Worm (Caenorhabditis elegans) whole organism, late embryonic: Measurements from ENCODE around the gene F54E4.2.

Source experiments
- C08G9.2 ChIP-seq: sonication (generic microtip); optimal IDR thresholded peaks from 2 replicates; lab custom pipeline; 2016; ENCODE audit warnings: mild to moderate bottlenecking, missing genetic modification characterization, moderate library complexity, missing compliant biosample characterization
- C38D4.7 ChIP-seq: fragments of 200-800 bp; sonication (Bioruptor generic); optimal IDR thresholded peaks from 2 replicates; lab custom pipeline; 2018; ENCODE audit warnings: mild to moderate bottlenecking, missing genetic modification characterization, moderate library complexity, missing compliant biosample characterization
- F13H6.1 ChIP-seq: sonication (generic microtip); optimal IDR thresholded peaks from 2 replicates; lab custom pipeline; 2016; ENCODE audit warnings: missing genetic modification characterization, missing compliant biosample characterization
- K02D7.2 ChIP-seq: sonication (generic microtip); optimal IDR thresholded peaks from 2 replicates; lab custom pipeline; 2017; ENCODE audit warnings: mild to moderate bottlenecking, missing genetic modification characterization, missing compliant biosample characterization
- K09A11.1 ChIP-seq: sonication (generic microtip); optimal IDR thresholded peaks from 2 replicates; lab custom pipeline; 2017; ENCODE audit warnings: antibody characterized with exemption, mild to moderate bottlenecking, missing genetic modification characterization, missing compliant biosample characterization; ENCODE audit not compliant: insufficient read depth
- Y22D7AL.16 ChIP-seq: sonication (generic microtip); optimal IDR thresholded peaks from 2 replicates; lab custom pipeline; 2016; ENCODE audit warnings: missing genetic modification characterization, missing compliant biosample characterization
- ahr-1 ChIP-seq: sonication (generic microtip); optimal IDR thresholded peaks from 2 replicates; lab custom pipeline; 2016; ENCODE audit warnings: missing genetic modification characterization, missing compliant biosample characterization
- ceh-18 ChIP-seq: sonication (generic microtip); optimal IDR thresholded peaks from 2 replicates; lab custom pipeline; 2016; ENCODE audit warnings: missing genetic modification characterization, missing compliant biosample characterization
- ceh-19 ChIP-seq: fragments of 200-800 bp; sonication (Bioruptor generic); optimal IDR thresholded peaks from 2 replicates; lab custom pipeline; 2018; ENCODE audit warnings: mild to moderate bottlenecking, missing genetic modification characterization, missing compliant biosample characterization
- ceh-24 ChIP-seq: sonication (generic microtip); optimal IDR thresholded peaks from 2 replicates; lab custom pipeline; 2016; ENCODE audit warnings: mild to moderate bottlenecking, missing genetic modification characterization, missing compliant biosample characterization
- ceh-30 ChIP-seq: fragments of 150-350 bp; optimal IDR thresholded peaks from 2 replicates; lab custom pipeline; 2014; ENCODE audit warnings: missing biosample characterization, missing genetic modification characterization
- ceh-31 ChIP-seq: sonication (generic microtip); optimal IDR thresholded peaks from 2 replicates; lab custom pipeline; 2016; ENCODE audit warnings: missing genetic modification characterization, missing compliant biosample characterization
- ceh-45 ChIP-seq: fragments of 200-800 bp; sonication (Bioruptor generic); IDR thresholded peaks from 2 replicates; pipeline ENCODE4 v1.3.6; 2022; ENCODE audit warnings: missing genetic modification reagents, missing genetic modification characterization, missing compliant biosample characterization
- dmd-4 ChIP-seq: sonication (generic microtip); optimal IDR thresholded peaks from 2 replicates; lab custom pipeline; 2016; ENCODE audit warnings: borderline replicate concordance, missing genetic modification characterization, missing compliant biosample characterization
- dve-1 ChIP-seq: sonication (generic microtip); optimal IDR thresholded peaks from 2 replicates; lab custom pipeline; 2017; ENCODE audit warnings: antibody characterized with exemption, mild to moderate bottlenecking, missing genetic modification characterization, missing compliant biosample characterization
- elt-2 ChIP-seq: sonication (generic microtip); optimal IDR thresholded peaks from 2 replicates; lab custom pipeline; 2016; ENCODE audit warnings: missing genetic modification reagents, missing genetic modification characterization, missing compliant biosample characterization
- elt-4 ChIP-seq: sonication (generic microtip); optimal IDR thresholded peaks from 2 replicates; lab custom pipeline; 2016; ENCODE audit warnings: missing genetic modification characterization, missing compliant biosample characterization
- fax-1 ChIP-seq: sonication (generic microtip); optimal IDR thresholded peaks from 2 replicates; lab custom pipeline; 2016; ENCODE audit warnings: missing genotype, missing genetic modification characterization, missing compliant biosample characterization
- gmeb-2 ChIP-seq: sonication (generic microtip); optimal IDR thresholded peaks from 2 replicates; lab custom pipeline; 2016; ENCODE audit warnings: missing genetic modification characterization, inconsistent platforms, missing compliant biosample characterization
- hlh-15 ChIP-seq: sonication (generic microtip); optimal IDR thresholded peaks from 2 replicates; lab custom pipeline; 2016; ENCODE audit warnings: missing genetic modification characterization, missing compliant biosample characterization
- hlh-30 ChIP-seq: sonication (generic microtip); optimal IDR thresholded peaks from 2 replicates; lab custom pipeline; 2017; ENCODE audit warnings: antibody characterized with exemption, missing genetic modification characterization, missing compliant biosample characterization; ENCODE audit not compliant: insufficient read depth
- hlh-6 ChIP-seq: sonication (generic microtip); optimal IDR thresholded peaks from 2 replicates; lab custom pipeline; 2016; ENCODE audit warnings: missing genotype, missing genetic modification characterization, missing compliant biosample characterization
- hlh-8 ChIP-seq: sonication (generic microtip); optimal IDR thresholded peaks from 2 replicates; lab custom pipeline; 2016; ENCODE audit warnings: missing genotype, missing genetic modification characterization, missing compliant biosample characterization
- lim-6 ChIP-seq: sonication (generic microtip); optimal IDR thresholded peaks from 2 replicates; lab custom pipeline; 2016; ENCODE audit warnings: missing genetic modification characterization, missing compliant biosample characterization
- nfya-1 ChIP-seq: sonication (generic microtip); optimal IDR thresholded peaks from 2 replicates; lab custom pipeline; 2017; ENCODE audit warnings: missing genetic modification characterization, mild to moderate bottlenecking, missing compliant biosample characterization, antibody characterized with exemption, moderate library complexity
- nhr-11 ChIP-seq: fragments of 150-350 bp; optimal IDR thresholded peaks from 2 replicates; lab custom pipeline; 2014; ENCODE audit warnings: missing biosample characterization, missing genetic modification characterization
- nhr-232 ChIP-seq: sonication (generic microtip); optimal IDR thresholded peaks from 2 replicates; lab custom pipeline; 2016; ENCODE audit warnings: missing genetic modification characterization, missing compliant biosample characterization
- npax-4 ChIP-seq: sonication (generic microtip); optimal IDR thresholded peaks from 2 replicates; lab custom pipeline; 2016; ENCODE audit warnings: missing genetic modification characterization, missing compliant biosample characterization
- pag-3 ChIP-seq: sonication (generic microtip); optimal IDR thresholded peaks from 2 replicates; lab custom pipeline; 2016; ENCODE audit warnings: missing compliant biosample characterization, missing genetic modification characterization, borderline replicate concordance
- pat-9 ChIP-seq: fragments of 200-800 bp; sonication (Bioruptor generic); optimal IDR thresholded peaks from 2 replicates; lab custom pipeline; 2018; ENCODE audit warnings: mild to moderate bottlenecking, missing genetic modification characterization, moderate library complexity, missing compliant biosample characterization
- pax-1 ChIP-seq: fragments of 150-350 bp; optimal IDR thresholded peaks from 2 replicates; lab custom pipeline; 2014; ENCODE audit warnings: missing biosample characterization, missing genetic modification characterization
- pha-4 ChIP-seq: fragments of 150-350 bp; optimal IDR thresholded peaks from 2 replicates; lab custom pipeline; 2018; ENCODE audit warnings: missing biosample characterization, missing genetic modification reagents, missing genetic modification characterization
- pqm-1 ChIP-seq: sonication (generic microtip); optimal IDR thresholded peaks from 2 replicates; lab custom pipeline; 2016; ENCODE audit warnings: missing genetic modification characterization, missing compliant biosample characterization
- pros-1 ChIP-seq: fragments of 150-350 bp; optimal IDR thresholded peaks from 2 replicates; lab custom pipeline; 2014; ENCODE audit warnings: missing biosample characterization, missing genetic modification reagents, missing genetic modification characterization
- ref-2 ChIP-seq: sonication (generic microtip); optimal IDR thresholded peaks from 2 replicates; lab custom pipeline; 2016; ENCODE audit warnings: missing genetic modification characterization, missing compliant biosample characterization
- rnt-1 ChIP-seq: sonication (generic microtip); optimal IDR thresholded peaks from 2 replicates; lab custom pipeline; 2016; ENCODE audit warnings: missing genetic modification characterization, missing compliant biosample characterization
- sdc-2 ChIP-seq: sonication (generic microtip); optimal IDR thresholded peaks from 2 replicates; lab custom pipeline; 2016; ENCODE audit warnings: missing genotype, missing genetic modification characterization, missing compliant biosample characterization
- sox-2 ChIP-seq: fragments of 200-800 bp; sonication (Bioruptor generic); IDR thresholded peaks from 2 replicates; pipeline ENCODE4 v1.3.6; 2022; ENCODE audit warnings: missing genetic modification reagents, missing genetic modification characterization, missing compliant biosample characterization
- syd-9 ChIP-seq: sonication (generic microtip); optimal IDR thresholded peaks from 2 replicates; lab custom pipeline; 2016; ENCODE audit warnings: mild to moderate bottlenecking, missing genetic modification characterization, moderate library complexity, missing compliant biosample characterization
- tbx-2 ChIP-seq: sonication (generic microtip); optimal IDR thresholded peaks from 2 replicates; lab custom pipeline; 2016; ENCODE audit warnings: missing genetic modification characterization, missing compliant biosample characterization
- tbx-7 ChIP-seq: sonication (generic microtip); optimal IDR thresholded peaks from 2 replicates; lab custom pipeline; 2016; ENCODE audit warnings: missing genotype, missing genetic modification characterization, missing compliant biosample characterization
- unc-42 ChIP-seq: sonication (generic microtip); optimal IDR thresholded peaks from 2 replicates; lab custom pipeline; 2016; ENCODE audit warnings: missing genotype, missing genetic modification characterization, missing compliant biosample characterization
- unc-55 ChIP-seq: sonication (generic microtip); optimal IDR thresholded peaks from 2 replicates; lab custom pipeline; 2017; ENCODE audit warnings: missing biosample characterization, missing genetic modification reagents, missing genetic modification characterization
- zip-5 ChIP-seq: sonication (generic microtip); optimal IDR thresholded peaks from 2 replicates; lab custom pipeline; 2016; ENCODE audit warnings: missing genetic modification characterization, missing compliant biosample characterization
- ztf-16 ChIP-seq: sonication (generic microtip); optimal IDR thresholded peaks from 2 replicates; lab custom pipeline; 2017; ENCODE audit warnings: missing genetic modification characterization, missing compliant biosample characterization

F54E4.2 gene

ce11 chrX:14633679-14634078, 5.0 kb upstream of the F54E4.2 start:
- TF ChIP-seq pax-1 (no peak), unc-42 (tag; lab: Kevin White, UChicago) (peak; percentile 47)

DNA sequence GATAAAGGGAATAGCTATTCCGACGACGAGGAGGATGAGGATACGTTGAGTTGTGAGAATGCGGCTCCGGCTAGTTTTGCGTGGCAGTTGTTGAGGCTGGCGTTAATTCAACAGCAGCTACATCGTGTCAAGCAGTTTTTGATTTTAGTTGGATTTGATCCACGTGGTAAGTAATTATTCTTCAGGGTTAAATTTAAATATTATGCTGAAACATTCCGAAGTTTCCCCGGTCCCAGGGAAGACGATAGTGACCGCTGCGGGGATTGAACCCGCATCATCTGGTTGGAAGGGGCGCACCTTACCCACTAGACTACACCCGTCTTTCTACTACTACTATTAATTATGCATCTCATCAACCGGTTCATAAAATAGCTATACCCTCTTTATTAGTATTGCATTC, 7.5 kb downstream of the F54E4.2 start:
- TF ChIP-seq zip-5 = no peak
- TF ChIP-seq dve-1 = no peak
- no peak for TF ChIP-seq elt-4 (tag; lab: Kevin White, UChicago)

ce11 chrX:14611074-14611473, 17.6 kb downstream of the F54E4.2 start, which contains the start of gene rbc-1:
TSS of gene rbc-1 (plus strand) at chrX:14611374.
- TF ChIP-seq hlh-15 (no peak), K09A11.1 (tag; lab: Kevin White, UChicago) (no peak), pat-9 (tag; lab: Kevin White, UChicago) (no peak), F13H6.1 (tag; lab: Kevin White, UChicago) (no peak), tbx-7 (tag; lab: Kevin White, UChicago) (no peak), dmd-4 (no peak), sox-2 (GFP tag; lab: Robert Waterston, UW) (no peak), rnt-1 (tag; lab: Kevin White, UChicago) (no peak), npax-4 (tag; lab: Kevin White, UChicago) (no peak), nfya-1 (tag; lab: Kevin White, UChicago) (no peak), unc-55 (GFP tag; lab: Kevin White, UChicago) (no peak), ahr-1 (tag; lab: Kevin White, UChicago) (no peak), pqm-1 (tag; lab: Kevin White, UChicago) (no peak), fax-1 (tag; lab: Kevin White, UChicago) (no peak), C08G9.2 (tag; lab: Kevin White, UChicago) (no peak), Y22D7AL.16 (tag; lab: Kevin White, UChicago) (no peak), hlh-30 (tag; lab: Kevin White, UChicago) (no peak), gmeb-2 (tag; lab: Kevin White, UChicago) (no peak), pax-1 (no peak), lim-6 (tag; lab: Kevin White, UChicago) (no peak)

DNA sequence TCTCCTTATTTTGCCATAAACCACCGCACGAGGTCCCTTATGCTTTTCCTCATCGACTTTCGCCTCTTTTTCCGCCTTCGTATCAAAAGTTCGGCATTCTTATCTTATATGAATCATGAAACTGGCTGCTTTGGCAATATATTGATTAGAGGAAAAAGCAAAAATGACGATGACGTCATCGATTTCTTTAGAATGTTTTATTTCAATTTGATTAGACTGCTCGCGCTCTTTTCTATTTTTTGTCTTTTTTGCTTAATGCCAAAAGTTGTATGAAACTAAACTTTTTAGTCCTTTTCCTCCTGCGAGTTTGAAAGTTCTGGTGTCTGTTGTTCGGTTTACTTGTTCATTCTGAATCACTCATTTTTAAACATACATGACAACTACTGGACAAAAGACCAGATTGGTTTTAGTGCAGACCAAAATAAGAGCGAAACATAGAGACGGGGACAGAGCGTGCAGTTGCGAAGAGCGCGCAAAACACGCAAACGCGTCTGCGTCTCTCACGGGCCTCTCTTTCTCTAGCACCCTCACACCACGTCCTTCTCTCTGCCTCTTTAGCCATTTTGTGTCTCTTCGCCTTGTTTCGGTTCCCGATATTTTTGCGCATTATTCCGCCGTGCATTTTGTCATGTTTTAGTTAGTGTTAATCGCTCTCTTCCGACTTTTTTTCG, 18.5 kb downstream of the F54E4.2 start:
- TF ChIP-seq fax-1 (tag; lab: Kevin White, UChicago) = no peak
- peak; percentile 45 for TF ChIP-seq nfya-1 (tag; lab: Kevin White, UChicago)
- no peak for TF ChIP-seq Y22D7AL.16 (tag; lab: Kevin White, UChicago)
- peak; percentile 57 for TF ChIP-seq unc-55 (GFP tag; lab: Kevin White, UChicago)
- TF ChIP-seq hlh-6 (tag; lab: Kevin White, UChicago) = no peak
- no peak for TF ChIP-seq pha-4 (tag; lab: Kevin White, UChicago)
- no peak for TF ChIP-seq ceh-24 (tag; lab: Kevin White, UChicago)
- no peak for TF ChIP-seq lim-6 (tag; lab: Kevin White, UChicago)
- peak; percentile 18 for TF ChIP-seq sdc-2
- peak; percentile 61 for TF ChIP-seq ceh-18 (tag; lab: Kevin White, UChicago)
- TF ChIP-seq ceh-19 = no peak
- no peak for TF ChIP-seq dmd-4
- TF ChIP-seq nhr-232 (tag; lab: Kevin White, UChicago) = no peak
- TF ChIP-seq tbx-2 (tag; lab: Kevin White, UChicago) = peak; percentile 57
- peak; percentile 1 for TF ChIP-seq pros-1 (tag; lab: Kevin White, UChicago)
- no peak for TF ChIP-seq rnt-1 (tag; lab: Kevin White, UChicago)
- no peak for TF ChIP-seq K02D7.2 (tag; lab: Kevin White, UChicago)
- peak; percentile 75 for TF ChIP-seq ceh-31 (tag; lab: Kevin White, UChicago)
- TF ChIP-seq C38D4.7 (GFP tag; lab: Kevin White, UChicago) = no peak
- TF ChIP-seq hlh-30 (tag; lab: Kevin White, UChicago) = peak; percentile 21
- no peak for TF ChIP-seq ceh-30
- TF ChIP-seq pag-3 (tag; lab: Kevin White, UChicago) = no peak
- no peak for TF ChIP-seq pax-1
- no peak for TF ChIP-seq ceh-45 (GFP tag; lab: Robert Waterston, UW)
- TF ChIP-seq ref-2 (tag; lab: Kevin White, UChicago) = peak; percentile 43
- no peak for TF ChIP-seq tbx-7 (tag; lab: Kevin White, UChicago)
- no peak for TF ChIP-seq syd-9 (tag; lab: Kevin White, UChicago)
- TF ChIP-seq hlh-8 = no peak
- TF ChIP-seq nhr-11 (tag; lab: Kevin White, UChicago) = no peak
- no peak for TF ChIP-seq elt-2
- TF ChIP-seq ztf-16 = no peak
- no peak for TF ChIP-seq hlh-15
